Worm (Caenorhabditis elegans) whole organism, L2 larva: ENCODE measurements around the gene hrpa-2.

Source experiments
- ama-1 ChIP-seq: fragments of 150-350 bp; optimal IDR thresholded peaks from 2 replicates; lab custom pipeline; 2018; ENCODE audit warnings: inconsistent platforms
- crh-2 ChIP-seq: sonication (generic microtip); optimal IDR thresholded peaks from 2 replicates; lab custom pipeline; 2017; ENCODE audit warnings: missing biosample characterization, missing genetic modification characterization
- elt-3 ChIP-seq: sonication (generic microtip); optimal IDR thresholded peaks from 2 replicates; lab custom pipeline; 2017; ENCODE audit warnings: missing biosample characterization, missing genetic modification characterization
- fos-1 ChIP-seq: fragments of 150-350 bp; optimal IDR thresholded peaks from 2 replicates; lab custom pipeline; 2014; ENCODE audit warnings: missing biosample characterization, missing genetic modification characterization
- lin-13 ChIP-seq: fragments of 150-350 bp; optimal IDR thresholded peaks from 2 replicates; lab custom pipeline; 2014; ENCODE audit warnings: missing biosample characterization, missing genetic modification reagents, missing genetic modification characterization
- nhr-25 ChIP-seq: fragments of 150-350 bp; sonication (generic microtip); optimal IDR thresholded peaks from 3 replicates; lab custom pipeline; 2014; ENCODE audit warnings: missing biosample characterization, missing genetic modification characterization
- nhr-77 ChIP-seq: fragments of 150-350 bp; optimal IDR thresholded peaks from 2 replicates; lab custom pipeline; 2014; ENCODE audit warnings: missing biosample characterization, missing genetic modification characterization

hrpa-2 gene

ce11 chrX:5268062-5268461 is 51.9 kb downstream of the hrpa-2 start:
- TF ChIP-seq nhr-25 (tag; lab: Kevin White, UChicago) (no peak), elt-3 (tag; lab: Kevin White, UChicago) (no peak), nhr-77 (no peak), crh-2 (tag; lab: Kevin White, UChicago) (no peak), lin-13 (GFP tag; lab: Kevin White, UChicago) (no peak), fos-1 (peak; percentile 18), ama-1 (lab: Kevin White, UChicago) (no peak)
